Fruit fly (Drosophila melanogaster) whole organism, embryonic: ENCODE results near the gene Cat.

Experiments used
- B-H2 ChIP-seq: fragments of 200-800 bp; sonication (Bioruptor generic); optimal IDR thresholded peaks from 2 replicates; lab custom pipeline; 2018; ENCODE audit warnings: missing biosample characterization, mild to moderate bottlenecking, missing genetic modification characterization
- CG10267 ChIP-seq: fragments of 200-800 bp; sonication (Bioruptor generic); optimal IDR thresholded peaks from 2 replicates; lab custom pipeline; 2018; ENCODE audit warnings: missing biosample characterization, mild to moderate bottlenecking, missing genetic modification characterization, moderate library complexity
- CG11398 ChIP-seq: fragments of 200-800 bp; sonication (Bioruptor generic); optimal IDR thresholded peaks from 2 replicates; lab custom pipeline; 2016; ENCODE audit warnings: missing biosample characterization, missing genetic modification characterization
- CG12391 ChIP-seq: fragments of 200-800 bp; sonication (Bioruptor generic); optimal IDR thresholded peaks from 3 replicates; lab custom pipeline; 2018; ENCODE audit warnings: missing biosample characterization, mild to moderate bottlenecking, missing genetic modification characterization, moderate library complexity
- CG13424 ChIP-seq: fragments of 200-800 bp; sonication (Bioruptor generic); optimal IDR thresholded peaks from 2 replicates; lab custom pipeline; 2019; ENCODE audit warnings: missing biosample characterization, mild to moderate bottlenecking, missing genetic modification characterization, moderate library complexity
- CG14050 ChIP-seq: fragments of 200-800 bp; sonication (Bioruptor generic); IDR thresholded peaks from 3 replicates; pipeline ENCODE4 v1.3.6; 2022; ENCODE audit warnings: missing biosample characterization, missing genetic modification characterization
- CG14710 ChIP-seq: fragments of 200-800 bp; sonication (Bioruptor generic); optimal IDR thresholded peaks from 3 replicates; lab custom pipeline; 2019; ENCODE audit warnings: missing biosample characterization, mild to moderate bottlenecking, missing genetic modification characterization, moderate library complexity
- CG1602 ChIP-seq: fragments of 200-800 bp; sonication (Bioruptor generic); optimal IDR thresholded peaks from 3 replicates; lab custom pipeline; 2016; ENCODE audit warnings: missing biosample characterization, missing genetic modification characterization
- CG16863 ChIP-seq: fragments of 200-800 bp; sonication (Bioruptor generic); optimal IDR thresholded peaks from 3 replicates; lab custom pipeline; 2016; ENCODE audit warnings: missing biosample characterization, missing genetic modification characterization
- CG17328 ChIP-seq: fragments of 200-800 bp; sonication (Bioruptor generic); IDR thresholded peaks from 2 replicates; pipeline ENCODE4 v1.3.6; 2022; ENCODE audit warnings: missing biosample characterization, missing genetic modification characterization
- CG2199 ChIP-seq: fragments of 200-800 bp; sonication (Bioruptor generic); IDR thresholded peaks from 3 replicates; pipeline ENCODE4 v1.3.6; 2022; ENCODE audit warnings: missing biosample characterization, missing genetic modification characterization
- CG3407 ChIP-seq: fragments of 200-800 bp; sonication (Bioruptor generic); optimal IDR thresholded peaks from 2 replicates; lab custom pipeline; 2018; ENCODE audit warnings: missing biosample characterization, mild to moderate bottlenecking, missing genetic modification characterization
- CG4820 ChIP-seq: fragments of 200-800 bp; sonication (Bioruptor generic); optimal IDR thresholded peaks from 3 replicates; lab custom pipeline; 2016; ENCODE audit warnings: missing biosample characterization, missing genetic modification characterization
- CG6765 ChIP-seq: fragments of 200-800 bp; sonication (Bioruptor generic); optimal IDR thresholded peaks from 3 replicates; lab custom pipeline; 2017; ENCODE audit warnings: missing biosample characterization, mild to moderate bottlenecking, missing genetic modification characterization
- CG7556 ChIP-seq: fragments of 200-800 bp; sonication (Bioruptor generic); optimal IDR thresholded peaks from 2 replicates; lab custom pipeline; 2017; ENCODE audit warnings: missing biosample characterization, mild to moderate bottlenecking, missing genetic modification characterization
- CG7839 ChIP-seq: fragments of 200-800 bp; sonication (Bioruptor generic); optimal IDR thresholded peaks from 3 replicates; lab custom pipeline; 2018; ENCODE audit warnings: missing biosample characterization, mild to moderate bottlenecking, missing genetic modification characterization, moderate library complexity
- CG8290 ChIP-seq, 3 experiments: fragments of 200-800 bp; sonication (Bioruptor generic); optimal IDR thresholded peaks; 2 replicates each; lab custom pipeline; 2016 to 2019; ENCODE audit warnings: missing biosample characterization in 3 of 3, missing genetic modification characterization in 3 of 3, mild to moderate bottlenecking in 2 of 3, moderate library complexity in 1 of 3
- CG9797 ChIP-seq: fragments of 200-800 bp; sonication (Bioruptor generic); optimal IDR thresholded peaks from 3 replicates; lab custom pipeline; 2018; ENCODE audit warnings: missing biosample characterization, mild to moderate bottlenecking, missing genetic modification characterization
- CHES-1-like ChIP-seq: fragments of 200-800 bp; sonication (Bioruptor generic); optimal IDR thresholded peaks from 2 replicates; lab custom pipeline; 2016; ENCODE audit warnings: missing biosample characterization, missing genetic modification characterization
- Dek ChIP-seq: fragments of 200-800 bp; sonication (Bioruptor generic); optimal IDR thresholded peaks from 3 replicates; lab custom pipeline; 2019; ENCODE audit warnings: missing biosample characterization, mild to moderate bottlenecking, missing genetic modification characterization, moderate library complexity
- Fer2 ChIP-seq: fragments of 200-800 bp; sonication (Bioruptor generic); optimal IDR thresholded peaks from 2 replicates; lab custom pipeline; 2018; ENCODE audit warnings: missing biosample characterization, mild to moderate bottlenecking, missing genetic modification characterization, moderate library complexity
- HHEX ChIP-seq: fragments of 200-800 bp; sonication (Bioruptor generic); optimal IDR thresholded peaks from 3 replicates; lab custom pipeline; 2017; ENCODE audit warnings: missing biosample characterization, mild to moderate bottlenecking, missing genetic modification characterization, missing genetic modification reagents
- HmgD ChIP-seq: fragments of 200-800 bp; sonication (Bioruptor generic); optimal IDR thresholded peaks from 3 replicates; lab custom pipeline; 2016; ENCODE audit warnings: missing biosample characterization, missing genetic modification characterization
- Hr3 ChIP-seq: fragments of 200-800 bp; sonication (Bioruptor generic); optimal IDR thresholded peaks from 3 replicates; lab custom pipeline; 2016; ENCODE audit warnings: missing biosample characterization, missing genetic modification characterization
- Hr51 ChIP-seq, 2 experiments: fragments of 200-800 bp; sonication (Bioruptor generic); optimal IDR thresholded peaks; 2 replicates in 1 of 2; 3 replicates in 1 of 2; lab custom pipeline; 2016 to 2018; ENCODE audit warnings: missing biosample characterization in 2 of 2, missing genetic modification characterization in 2 of 2, mild to moderate bottlenecking in 1 of 2, moderate library complexity in 1 of 2
- Meics ChIP-seq: fragments of 200-800 bp; sonication (Bioruptor generic); optimal IDR thresholded peaks from 2 replicates; lab custom pipeline; 2017; ENCODE audit warnings: missing biosample characterization, mild to moderate bottlenecking, missing genetic modification characterization
- Oaz ChIP-seq: fragments of 200-800 bp; sonication (Bioruptor generic); IDR thresholded peaks from 2 replicates; pipeline ENCODE4 v1.3.6; 2022; ENCODE audit warnings: missing biosample characterization, missing genetic modification characterization
- Ravus ChIP-seq: fragments of 200-800 bp; sonication (Bioruptor generic); IDR thresholded peaks from 2 replicates; pipeline ENCODE4 v1.3.6; 2022; ENCODE audit warnings: missing biosample characterization, missing genetic modification characterization
- Rx ChIP-seq: fragments of 200-800 bp; sonication (Bioruptor generic); IDR thresholded peaks from 2 replicates; pipeline ENCODE4 v1.3.6; 2022; ENCODE audit warnings: missing biosample characterization, missing genetic modification characterization
- Ssrp ChIP-seq: fragments of 200-800 bp; sonication (Bioruptor generic); optimal IDR thresholded peaks from 2 replicates; lab custom pipeline; 2018; ENCODE audit warnings: missing biosample characterization, mild to moderate bottlenecking, missing genetic modification characterization, moderate library complexity
- ac ChIP-seq: fragments of 200-800 bp; sonication (Bioruptor generic); optimal IDR thresholded peaks from 3 replicates; lab custom pipeline; 2017; ENCODE audit warnings: missing biosample characterization, mild to moderate bottlenecking, missing genetic modification characterization
- ato ChIP-seq: fragments of 200-800 bp; sonication (Bioruptor generic); IDR thresholded peaks from 2 replicates; pipeline ENCODE4 v1.3.6; 2022; ENCODE audit warnings: missing biosample characterization, missing genetic modification characterization; ENCODE audit not compliant: partially characterized antibody
- disco-r ChIP-seq: fragments of 200-800 bp; sonication (Bioruptor generic); optimal IDR thresholded peaks from 2 replicates; lab custom pipeline; 2016; ENCODE audit warnings: missing biosample characterization, missing genetic modification characterization
- dmrt99B ChIP-seq: fragments of 200-800 bp; sonication (Bioruptor generic); optimal IDR thresholded peaks from 2 replicates; lab custom pipeline; 2018; ENCODE audit warnings: missing biosample characterization, mild to moderate bottlenecking, missing genetic modification characterization, moderate library complexity
- dpn ChIP-seq, 2 experiments: fragments of 200-800 bp; sonication (Bioruptor generic); optimal IDR thresholded peaks; 3 replicates each; lab custom pipeline; 2016; ENCODE audit warnings: missing biosample characterization in 2 of 2, missing genetic modification characterization in 2 of 2
- esg ChIP-seq: fragments of 200-800 bp; sonication (Bioruptor generic); conservative IDR thresholded peaks from 2 replicates; pipeline ENCODE4 v1.3.6; 2022; ENCODE audit warnings: missing biosample characterization, missing genetic modification characterization
- hb ChIP-seq: fragments of 200-800 bp; sonication (Bioruptor generic); IDR thresholded peaks from 3 replicates; pipeline ENCODE4 v1.3.6; 2022; ENCODE audit warnings: missing biosample characterization, missing genetic modification characterization; ENCODE audit not compliant: partially characterized antibody
- her ChIP-seq: fragments of 200-800 bp; sonication (Bioruptor generic); optimal IDR thresholded peaks from 2 replicates; lab custom pipeline; 2016; ENCODE audit warnings: missing biosample characterization, missing genetic modification characterization
- nmo ChIP-seq: fragments of 200-800 bp; sonication (Bioruptor generic); optimal IDR thresholded peaks from 2 replicates; lab custom pipeline; 2018; ENCODE audit warnings: missing biosample characterization, mild to moderate bottlenecking, missing genetic modification characterization, moderate library complexity
- onecut ChIP-seq: fragments of 200-800 bp; sonication (Bioruptor generic); IDR thresholded peaks from 2 replicates; pipeline ENCODE4 v1.3.6; 2022; ENCODE audit warnings: missing biosample characterization, missing genetic modification characterization
- pfk ChIP-seq: fragments of 200-800 bp; sonication (Bioruptor generic); optimal IDR thresholded peaks from 2 replicates; lab custom pipeline; 2018; ENCODE audit warnings: missing biosample characterization, mild to moderate bottlenecking, missing genetic modification characterization, moderate library complexity
- pita ChIP-seq: fragments of 200-800 bp; sonication (Bioruptor generic); optimal IDR thresholded peaks from 2 replicates; lab custom pipeline; 2017; ENCODE audit warnings: missing biosample characterization, mild to moderate bottlenecking, missing genetic modification characterization
- pros ChIP-seq: fragments of 200-800 bp; sonication (Bioruptor generic); optimal IDR thresholded peaks from 3 replicates; lab custom pipeline; 2019; ENCODE audit warnings: missing biosample characterization, mild to moderate bottlenecking, missing genetic modification characterization, moderate library complexity
- repo ChIP-seq: fragments of 200-800 bp; sonication (Bioruptor generic); optimal IDR thresholded peaks from 2 replicates; lab custom pipeline; 2016; ENCODE audit warnings: missing biosample characterization, missing genetic modification characterization
- schlank ChIP-seq: fragments of 200-800 bp; sonication (Bioruptor generic); optimal IDR thresholded peaks from 2 replicates; lab custom pipeline; 2018; ENCODE audit warnings: missing biosample characterization, mild to moderate bottlenecking, missing genetic modification characterization
- tap ChIP-seq: fragments of 200-800 bp; optimal IDR thresholded peaks from 3 replicates; lab custom pipeline; 2019; ENCODE audit warnings: missing biosample characterization, mild to moderate bottlenecking, missing genetic modification characterization, moderate library complexity
- tll ChIP-seq, 2 experiments: fragments of 200-800 bp in 1 of 2; fragments of >200 bp in 1 of 2; sonication (Bioruptor generic) in 1 of 2; optimal IDR thresholded peaks; 2 replicates each; lab custom pipeline; 2017 to 2019; ENCODE audit warnings: missing biosample characterization in 2 of 2, missing genetic modification characterization in 2 of 2, mild to moderate bottlenecking in 1 of 2, moderate library complexity in 1 of 2
- vnd ChIP-seq: fragments of 200-800 bp; sonication (Bioruptor generic); IDR thresholded peaks from 3 replicates; pipeline ENCODE4 v1.3.6; 2022; ENCODE audit warnings: missing biosample characterization, missing genetic modification characterization; ENCODE audit not compliant: partially characterized antibody

Cat gene

DNA sequence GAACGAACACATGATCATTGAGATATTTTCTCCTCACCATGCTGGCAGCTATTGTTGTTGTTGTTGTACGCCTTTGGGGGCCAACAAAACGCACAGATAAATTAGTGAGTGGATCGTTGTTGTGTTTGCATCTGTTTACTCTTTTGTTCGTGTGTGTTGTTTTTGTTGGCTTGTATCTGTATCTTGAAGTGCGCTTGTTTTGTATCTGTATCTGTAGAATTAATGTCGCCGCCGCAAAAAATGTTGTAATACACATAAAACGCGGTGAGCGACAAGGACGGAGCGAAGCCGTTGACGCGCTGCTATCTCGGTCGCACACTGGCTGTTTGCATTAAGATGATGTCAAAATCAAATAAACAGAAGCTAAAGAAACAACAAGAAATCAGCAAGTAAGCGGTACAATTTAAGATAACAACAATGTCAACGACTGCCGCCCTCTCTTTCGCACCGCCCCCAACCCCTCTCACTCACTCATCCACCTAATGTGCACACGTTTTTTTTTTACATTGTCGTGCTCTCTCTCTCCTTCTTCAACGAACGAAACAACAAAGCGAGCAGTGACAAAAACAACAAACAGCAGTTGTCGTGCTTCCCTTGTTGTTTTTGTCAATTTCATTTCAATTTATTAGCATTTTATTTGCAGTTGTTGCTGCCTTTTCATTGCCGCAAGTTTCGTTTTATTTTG, 8.3 kb upstream of the Cat start (continued):
- peak; percentile 85 for TF ChIP-seq CHES-1-like (GFP tag; lab: Kevin White, UChicago)
- TF ChIP-seq hb (GFP tag; lab: Robert Waterston, UW): no peak
- TF ChIP-seq disco-r (GFP tag; lab: Kevin White, UChicago): peak; percentile 49
- no peak for TF ChIP-seq ato (GFP tag; lab: Robert Waterston, UW)
- TF ChIP-seq Oaz (GFP tag; lab: Robert Waterston, UW): no peak
- peak; percentile 40 for TF ChIP-seq B-H2 (GFP tag; lab: Kevin White, UChicago)
- TF ChIP-seq Hr3: no peak
- peak; percentile 71 for TF ChIP-seq her (GFP tag; lab: Kevin White, UChicago)
- TF ChIP-seq CG8290 (GFP tag; optimal IDR thresholded peaks at IDR 0.05; lab: Kevin White, UChicago): peak; percentile 30
- peak in 1 of 2 experiments; percentile 14 for TF ChIP-seq CG8290 (tag; optimal IDR thresholded peaks at IDR 0.05; lab: Kevin White, UChicago)
- TF ChIP-seq pros (GFP tag; lab: Kevin White, UChicago): peak; percentile 45
- TF ChIP-seq CG3407: peak; percentile 77
- no peak for TF ChIP-seq Ssrp (tag; lab: Kevin White, UChicago)
- no peak for TF ChIP-seq dmrt99B (tag; lab: Kevin White, UChicago)
- TF ChIP-seq onecut (GFP tag; lab: Robert Waterston, UW): peak; percentile 57
- peak; percentile 23 for TF ChIP-seq Fer2 (tag; lab: Kevin White, UChicago)
- peak; percentile 45 for TF ChIP-seq CG14710 (tag; lab: Kevin White, UChicago)
- no peak for TF ChIP-seq vnd (GFP tag; lab: Robert Waterston, UW)
- TF ChIP-seq schlank (tag; lab: Kevin White, UChicago): peak; percentile 56
- TF ChIP-seq Ravus (GFP tag; lab: Robert Waterston, UW): no peak
- peak; percentile 31; the same call in 1 of the 3 replicates for TF ChIP-seq CG14050 (GFP tag; lab: Robert Waterston, UW)
- peak in 1 of 2 experiments; percentile 46 for TF ChIP-seq Hr51 (GFP tag; optimal IDR thresholded peaks at IDR 0.05; lab: Kevin White, UChicago)
- peak; percentile 60 for TF ChIP-seq CG6765
- no peak for TF ChIP-seq HmgD (GFP tag; lab: Kevin White, UChicago)
- peak in 1 of 2 experiments; percentile 30 for TF ChIP-seq tll (GFP tag; optimal IDR thresholded peaks at IDR 0.05; lab: Kevin White, UChicago)
- TF ChIP-seq CG11398 (GFP tag; lab: Kevin White, UChicago): no peak
- TF ChIP-seq Meics (GFP tag; lab: Kevin White, UChicago): peak; percentile 67
- TF ChIP-seq dpn (GFP tag; optimal IDR thresholded peaks at IDR 0.05; lab: Kevin White, UChicago): peak; percentile 28 to 59
- peak; percentile 22 for TF ChIP-seq CG10267 (tag; lab: Kevin White, UChicago)
- peak; percentile 68 for TF ChIP-seq repo (GFP tag; lab: Kevin White, UChicago)
- peak; percentile 40; the same call in 1 of the 2 replicates for TF ChIP-seq CG17328 (GFP tag; lab: Robert Waterston, UW)
- TF ChIP-seq CG7556 (GFP tag; lab: Kevin White, UChicago): peak; percentile 46
- peak; percentile 57 for TF ChIP-seq CG13424 (tag; lab: Kevin White, UChicago)
- no peak for TF ChIP-seq pita (GFP tag; lab: Kevin White, UChicago)
- no peak for TF ChIP-seq Dek
- peak; percentile 51 for TF ChIP-seq tap (tag; lab: Kevin White, UChicago)
- TF ChIP-seq HHEX (GFP tag; lab: Kevin White, UChicago): peak; percentile 81
- TF ChIP-seq nmo: no peak
- 0 out of 3 replicates have a peak, but pooled peaks have one; percentile 80 for TF ChIP-seq CG2199 (GFP tag; lab: Robert Waterston, UW)
- no peak for TF ChIP-seq CG7839 (tag; lab: Kevin White, UChicago)
- no peak for TF ChIP-seq esg (GFP tag; lab: Robert Waterston, UW)
- peak; percentile 31 for TF ChIP-seq CG16863 (GFP tag; lab: Kevin White, UChicago)
- TF ChIP-seq CG9797 (GFP tag; lab: Kevin White, UChicago): no peak
- TF ChIP-seq CG12391 (tag; lab: Kevin White, UChicago): peak; percentile 41
- TF ChIP-seq pfk: no peak
- TF ChIP-seq CG1602 (GFP tag; lab: Kevin White, UChicago): peak; percentile 24
- no peak for TF ChIP-seq Rx (GFP tag; lab: Robert Waterston, UW)
- peak; percentile 23 for TF ChIP-seq CG4820 (GFP tag; lab: Kevin White, UChicago)
- TF ChIP-seq ac (GFP tag; lab: Kevin White, UChicago): peak; percentile 47
